Worm (Caenorhabditis elegans) whole organism, L2 larva: ENCODE results near the gene Y41C4A.32.

Experiments used
- C34F6.9 ChIP-seq: fragments of 150-350 bp; optimal IDR thresholded peaks from 2 replicates; lab custom pipeline; 2014; ENCODE audit warnings: missing biosample characterization, missing genetic modification characterization
- F13H6.1 ChIP-seq: sonication (generic microtip); optimal IDR thresholded peaks from 2 replicates; lab custom pipeline; 2016; ENCODE audit warnings: missing genetic modification characterization, missing compliant biosample characterization
- R02D3.7 ChIP-seq: fragments of 150-350 bp; optimal IDR thresholded peaks from 2 replicates; lab custom pipeline; 2014; ENCODE audit warnings: missing biosample characterization, missing genetic modification characterization
- ZK546.5 ChIP-seq: sonication (generic microtip); optimal IDR thresholded peaks from 2 replicates; lab custom pipeline; 2017; ENCODE audit warnings: missing biosample characterization, missing genetic modification characterization
- alr-1 ChIP-seq: fragments of 150-350 bp; optimal IDR thresholded peaks from 2 replicates; lab custom pipeline; 2014; ENCODE audit warnings: missing biosample characterization, missing genetic modification characterization
- blmp-1 ChIP-seq: sonication (generic microtip); optimal IDR thresholded peaks from 2 replicates; lab custom pipeline; 2017; ENCODE audit warnings: missing genetic modification characterization, mild to moderate bottlenecking, missing compliant biosample characterization, antibody characterized with exemption, moderate library complexity; ENCODE audit not compliant: insufficient read depth
- ceh-16 ChIP-seq: fragments of 150-350 bp; optimal IDR thresholded peaks from 2 replicates; lab custom pipeline; 2014; ENCODE audit warnings: missing biosample characterization, missing genetic modification characterization
- crh-2 ChIP-seq: sonication (generic microtip); optimal IDR thresholded peaks from 2 replicates; lab custom pipeline; 2017; ENCODE audit warnings: missing biosample characterization, missing genetic modification characterization
- egl-27 ChIP-seq: sonication (generic microtip); optimal IDR thresholded peaks from 3 replicates; lab custom pipeline; 2017; ENCODE audit warnings: missing biosample characterization, missing genetic modification reagents, missing genetic modification characterization
- gmeb-1 ChIP-seq: fragments of 150-350 bp; optimal IDR thresholded peaks from 2 replicates; lab custom pipeline; 2014; ENCODE audit warnings: missing biosample characterization, missing genetic modification characterization
- lin-13 ChIP-seq: fragments of 150-350 bp; optimal IDR thresholded peaks from 2 replicates; lab custom pipeline; 2014; ENCODE audit warnings: missing biosample characterization, missing genetic modification reagents, missing genetic modification characterization
- mab-5 ChIP-seq: fragments of 150-350 bp; optimal IDR thresholded peaks from 2 replicates; lab custom pipeline; 2014; ENCODE audit warnings: missing biosample characterization, missing genetic modification characterization
- mbf-1 ChIP-seq: sonication (generic microtip); optimal IDR thresholded peaks from 2 replicates; lab custom pipeline; 2017; ENCODE audit warnings: missing biosample characterization, missing genetic modification characterization
- nhr-11 ChIP-seq: fragments of 150-350 bp; optimal IDR thresholded peaks from 2 replicates; lab custom pipeline; 2014; ENCODE audit warnings: missing biosample characterization, missing genetic modification characterization
- nhr-12 ChIP-seq: fragments of 150-350 bp; optimal IDR thresholded peaks from 2 replicates; lab custom pipeline; 2014; ENCODE audit warnings: missing biosample characterization, missing genetic modification characterization
- nhr-129 ChIP-seq: fragments of 150-350 bp; optimal IDR thresholded peaks from 2 replicates; lab custom pipeline; 2014; ENCODE audit warnings: missing biosample characterization, missing genetic modification characterization
- nhr-23 ChIP-seq: fragments of 150-350 bp; optimal IDR thresholded peaks from 2 replicates; lab custom pipeline; 2014; ENCODE audit warnings: missing biosample characterization, missing genetic modification reagents, missing genetic modification characterization
- nhr-237 ChIP-seq: fragments of 150-350 bp; optimal IDR thresholded peaks from 2 replicates; lab custom pipeline; 2014; ENCODE audit warnings: missing biosample characterization, missing genetic modification characterization
- nhr-25 ChIP-seq: fragments of 150-350 bp; sonication (generic microtip); optimal IDR thresholded peaks from 3 replicates; lab custom pipeline; 2014; ENCODE audit warnings: missing biosample characterization, missing genetic modification characterization
- nhr-6 ChIP-seq: fragments of 150-350 bp; optimal IDR thresholded peaks from 2 replicates; lab custom pipeline; 2014; ENCODE audit warnings: missing biosample characterization, missing genetic modification characterization
- nhr-77 ChIP-seq: fragments of 150-350 bp; optimal IDR thresholded peaks from 2 replicates; lab custom pipeline; 2014; ENCODE audit warnings: missing biosample characterization, missing genetic modification characterization
- peb-1 ChIP-seq: fragments of 150-350 bp; optimal IDR thresholded peaks from 2 replicates; lab custom pipeline; 2014; ENCODE audit warnings: missing biosample characterization, missing genetic modification characterization
- sem-4 ChIP-seq: fragments of 150-350 bp; optimal IDR thresholded peaks from 2 replicates; lab custom pipeline; 2014; ENCODE audit warnings: missing biosample characterization, missing genetic modification reagents, missing genetic modification characterization
- skn-1 ChIP-seq: sonication (generic microtip); optimal IDR thresholded peaks from 2 replicates; lab custom pipeline; 2017; ENCODE audit warnings: missing biosample characterization, missing genetic modification characterization
- sma-3 ChIP-seq: sonication (generic microtip); optimal IDR thresholded peaks from 2 replicates; lab custom pipeline; 2016; ENCODE audit warnings: missing genetic modification reagents, missing genetic modification characterization, missing compliant biosample characterization
- snpc-4 ChIP-seq: fragments of 150-350 bp; optimal IDR thresholded peaks from 2 replicates; lab custom pipeline; 2014; ENCODE audit warnings: missing biosample characterization, missing genetic modification characterization
- unc-55 ChIP-seq: fragments of 150-350 bp; sonication (generic microtip); optimal IDR thresholded peaks from 3 replicates; lab custom pipeline; 2014; ENCODE audit warnings: missing biosample characterization, missing genetic modification reagents, missing genetic modification characterization
- zag-1 ChIP-seq: fragments of 150-350 bp; optimal IDR thresholded peaks from 2 replicates; lab custom pipeline; 2014; ENCODE audit warnings: missing biosample characterization, missing genetic modification characterization
- ztf-11 ChIP-seq: sonication (generic microtip); optimal IDR thresholded peaks from 2 replicates; lab custom pipeline; 2017; ENCODE audit warnings: missing biosample characterization, missing genetic modification characterization
- ztf-4 ChIP-seq: fragments of 150-350 bp; optimal IDR thresholded peaks from 2 replicates; lab custom pipeline; 2014; ENCODE audit warnings: missing biosample characterization, missing genetic modification characterization

Gene Y41C4A.32

DNA sequence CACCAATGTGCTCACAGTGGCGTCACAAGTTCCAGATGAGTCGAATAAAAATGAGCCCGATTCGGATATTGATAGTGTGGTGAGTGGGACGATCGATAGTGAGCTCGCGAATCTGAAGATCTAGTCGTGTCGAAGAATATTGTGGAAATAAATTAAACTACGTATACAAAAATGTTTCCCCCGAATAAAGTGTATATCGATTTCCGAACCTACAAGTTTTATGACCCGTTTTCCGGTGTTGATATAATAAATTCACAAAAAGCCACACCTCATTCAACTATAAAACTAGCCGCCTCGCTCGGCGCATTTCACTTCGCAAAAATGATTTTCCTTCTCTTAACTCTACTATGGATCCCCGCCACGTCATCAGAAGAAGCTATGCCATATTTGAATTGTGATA lies 21.5 kb upstream of the Y41C4A.32 start, which contains the start of gene pqn-84:
TSS of gene pqn-84 (plus strand) at position 301 of the 400 bp plus-strand sequence.
- TF ChIP-seq snpc-4 (tag; lab: Kevin White, UChicago) (no peak), nhr-129 (no peak), ZK546.5 (tag; lab: Kevin White, UChicago) (no peak), nhr-237 (tag; lab: Kevin White, UChicago) (no peak), nhr-12 (tag; lab: Kevin White, UChicago) (no peak), alr-1 (tag; lab: Kevin White, UChicago) (no peak), nhr-77 (tag; lab: Kevin White, UChicago) (no peak), nhr-25 (no peak), F13H6.1 (tag; lab: Kevin White, UChicago) (no peak), sma-3 (GFP tag; lab: Kevin White, UChicago) (no peak), nhr-11 (no peak), peb-1 (tag; lab: Kevin White, UChicago) (no peak), blmp-1 (tag; lab: Kevin White, UChicago) (no peak)

DNA sequence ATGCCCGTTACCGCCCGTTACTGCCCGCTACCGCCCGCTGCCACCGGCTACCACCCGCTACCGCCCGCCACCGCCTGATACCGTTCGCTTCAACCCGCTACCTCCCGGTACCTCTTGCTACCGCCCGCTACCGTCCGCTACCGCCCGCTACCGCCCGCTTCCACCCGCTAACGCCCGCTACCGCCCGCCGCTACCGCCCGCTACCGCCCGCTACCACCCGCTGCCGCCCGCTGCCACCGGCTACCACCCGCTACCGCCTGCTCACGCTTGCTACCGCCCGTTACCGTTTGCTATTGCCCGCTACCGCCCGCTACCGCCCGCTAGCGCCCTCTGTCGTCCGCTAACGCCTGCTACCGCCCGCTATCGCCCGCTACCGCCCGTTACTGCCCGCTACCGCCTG lies 19.6 kb upstream of the Y41C4A.32 start:
- no peak for TF ChIP-seq F13H6.1 (tag; lab: Kevin White, UChicago)
- TF ChIP-seq ztf-4 (tag; lab: Kevin White, UChicago): no peak
- TF ChIP-seq zag-1 (tag; lab: Kevin White, UChicago): no peak

DNA sequence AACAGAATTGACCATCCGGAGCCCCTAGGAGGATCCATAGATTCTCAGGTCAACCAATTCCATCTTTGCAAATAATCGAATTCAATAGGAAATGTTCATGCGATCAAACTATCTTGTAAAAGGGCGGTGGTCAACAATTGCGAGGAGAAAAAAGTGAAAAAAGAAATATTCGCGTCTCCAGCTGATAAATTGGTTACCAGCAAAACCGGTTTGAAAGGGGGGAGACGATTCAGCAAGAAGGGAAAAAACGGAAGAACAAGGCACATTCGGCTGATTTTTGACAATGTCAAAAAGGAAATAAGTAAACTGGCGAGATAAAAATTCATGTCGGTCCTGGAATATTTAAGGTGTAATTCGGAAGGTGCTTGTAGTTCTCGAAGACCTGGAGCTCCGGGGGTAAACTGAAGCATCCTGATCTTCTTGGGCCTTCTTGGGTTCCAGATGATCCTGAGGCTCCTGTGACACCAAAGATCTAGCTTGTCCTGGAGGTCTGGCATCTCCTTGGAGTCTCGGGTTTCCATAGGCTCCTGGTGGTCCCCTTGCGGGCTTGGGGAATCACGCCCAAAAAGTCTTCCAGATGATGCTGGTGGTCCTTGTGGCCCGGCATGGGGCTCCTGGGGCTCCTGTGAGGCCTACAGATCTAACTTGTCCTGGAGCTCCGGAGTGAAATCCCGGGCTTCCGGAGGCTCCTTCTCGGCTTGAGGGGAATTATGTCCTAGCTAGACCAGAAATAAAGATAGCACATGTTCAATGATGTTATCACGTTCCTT lies 18.3 kb upstream of the Y41C4A.32 start:
- no peak for TF ChIP-seq skn-1 (tag; lab: Kevin White, UChicago)
- no peak for TF ChIP-seq crh-2
- TF ChIP-seq sma-3 (GFP tag; lab: Kevin White, UChicago): no peak
- no peak for TF ChIP-seq nhr-25
- TF ChIP-seq egl-27 (tag; lab: Kevin White, UChicago): no peak
- TF ChIP-seq nhr-12 (tag; lab: Kevin White, UChicago): no peak

DNA sequence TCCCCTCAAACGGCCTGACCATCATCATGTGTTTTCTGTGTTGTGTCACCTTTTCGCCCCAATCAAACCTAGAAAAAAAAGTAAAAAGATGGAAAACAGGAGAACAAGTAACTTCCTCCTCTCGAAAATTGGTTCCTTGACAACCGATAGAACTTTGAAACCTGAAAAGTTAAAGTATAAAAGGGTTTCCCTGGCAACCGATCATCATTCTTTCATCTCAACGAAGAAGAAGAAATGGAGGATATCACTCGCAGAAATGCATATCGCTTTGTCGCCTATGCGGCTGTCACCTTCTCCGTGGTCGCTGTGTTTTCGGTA lies 17.8 kb upstream of the Y41C4A.32 start, which contains the start of gene col-95:
TSS of gene col-95 (plus strand) at position 219 of the 318 bp plus-strand sequence.
- TF ChIP-seq nhr-25 (no peak), ztf-4 (tag; lab: Kevin White, UChicago) (no peak), F13H6.1 (tag; lab: Kevin White, UChicago) (no peak), snpc-4 (tag; lab: Kevin White, UChicago) (no peak), sem-4 (no peak), nhr-23 (tag; lab: Kevin White, UChicago) (no peak), skn-1 (tag; lab: Kevin White, UChicago) (no peak), egl-27 (tag; lab: Kevin White, UChicago) (no peak), R02D3.7 (tag; lab: Kevin White, UChicago) (no peak), nhr-11 (no peak), C34F6.9 (no peak), ceh-16 (tag; lab: Kevin White, UChicago) (no peak), blmp-1 (tag; lab: Kevin White, UChicago) (no peak), mab-5 (tag; lab: Kevin White, UChicago) (no peak), mbf-1 (no peak)

DNA sequence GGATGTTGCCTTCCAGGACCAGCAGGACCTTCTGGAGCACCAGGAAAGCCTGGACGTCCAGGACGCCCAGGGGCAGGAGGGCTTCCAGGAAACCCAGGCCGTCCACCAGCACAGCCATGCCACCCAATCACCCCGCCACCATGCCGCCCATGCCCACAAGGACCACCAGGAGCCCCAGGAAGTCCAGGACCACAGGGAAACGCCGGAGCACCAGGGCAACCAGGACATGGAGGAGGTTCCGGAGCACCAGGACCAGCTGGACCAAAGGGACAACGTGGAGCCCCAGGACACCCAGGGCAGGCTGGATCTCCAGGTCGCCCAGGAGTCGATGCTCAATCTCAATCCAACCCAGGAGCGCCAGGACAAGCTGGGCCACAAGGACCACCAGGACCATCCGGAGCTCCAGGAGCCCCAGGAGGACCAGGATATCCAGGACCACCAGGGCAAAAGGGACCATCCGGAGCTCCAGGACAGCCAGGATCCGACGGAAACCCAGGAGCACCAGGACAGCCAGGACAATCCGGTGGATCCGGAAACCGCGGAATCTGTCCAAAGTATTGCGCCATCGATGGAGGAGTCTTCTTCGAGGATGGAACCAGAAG lies 17.0 kb upstream of the Y41C4A.32 start:
- no peak for TF ChIP-seq ceh-16 (tag; lab: Kevin White, UChicago)
- TF ChIP-seq crh-2: no peak
- TF ChIP-seq C34F6.9: no peak
- no peak for TF ChIP-seq unc-55 (GFP tag; lab: Kevin White, UChicago)
- no peak for TF ChIP-seq gmeb-1 (tag; lab: Kevin White, UChicago)
- TF ChIP-seq nhr-6 (tag; lab: Kevin White, UChicago): no peak
- TF ChIP-seq, all 48 proteins: peak for 0

DNA sequence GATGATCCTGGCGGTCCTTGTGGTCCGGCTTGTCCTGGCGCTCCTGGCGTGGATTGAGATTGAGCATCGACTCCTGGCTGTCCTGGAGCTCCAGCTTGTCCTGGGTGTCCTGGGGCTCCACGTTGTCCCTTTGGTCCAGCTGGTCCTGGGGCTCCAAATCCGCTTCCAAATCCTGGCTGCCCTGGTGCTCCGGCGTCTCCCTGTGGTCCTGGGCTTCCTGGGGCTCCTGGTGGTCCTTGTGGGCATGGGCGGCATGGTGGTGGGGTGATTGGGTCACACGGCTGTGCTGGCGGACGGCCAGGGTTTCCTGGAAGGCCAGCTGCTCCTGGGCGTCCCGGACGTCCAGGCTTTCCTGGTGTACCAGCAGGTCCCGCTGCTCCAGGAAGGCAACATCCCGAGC lies 15.6 kb upstream of the Y41C4A.32 start:
- TF ChIP-seq ceh-16 (tag; lab: Kevin White, UChicago) (no peak), ztf-11 (tag; lab: Kevin White, UChicago) (no peak), nhr-129 (no peak), lin-13 (GFP tag; lab: Kevin White, UChicago) (no peak)
